Fruit fly (Drosophila melanogaster) whole organism: ENCODE measurements around the gene CNPYb.

Source experiments
- CG8478 ChIP-seq: fragments of >200 bp; optimal IDR thresholded peaks from 2 replicates; lab custom pipeline; 2018; ENCODE audit warnings: inconsistent platforms
- Dll ChIP-seq: fragments of >200 bp; optimal IDR thresholded peaks from 2 replicates; lab custom pipeline; 2017
- EcR ChIP-seq, 2 experiments: fragments of >200 bp; optimal IDR thresholded peaks; 2 replicates each; lab custom pipeline; 2017; ENCODE audit warnings: missing biosample characterization in 2 of 2, missing genetic modification characterization in 2 of 2, missing genetic modification reagents in 2 of 2
- pan ChIP-seq: fragments of >200 bp; optimal IDR thresholded peaks from 2 replicates; lab custom pipeline; 2017
- psq ChIP-seq: fragments of >200 bp; optimal IDR thresholded peaks from 2 replicates; lab custom pipeline; 2017
- usp ChIP-seq: fragments of >200 bp; optimal IDR thresholded peaks from 2 replicates; lab custom pipeline; 2017; ENCODE audit warnings: missing biosample characterization, missing genetic modification characterization, mixed read lengths

DNA sequence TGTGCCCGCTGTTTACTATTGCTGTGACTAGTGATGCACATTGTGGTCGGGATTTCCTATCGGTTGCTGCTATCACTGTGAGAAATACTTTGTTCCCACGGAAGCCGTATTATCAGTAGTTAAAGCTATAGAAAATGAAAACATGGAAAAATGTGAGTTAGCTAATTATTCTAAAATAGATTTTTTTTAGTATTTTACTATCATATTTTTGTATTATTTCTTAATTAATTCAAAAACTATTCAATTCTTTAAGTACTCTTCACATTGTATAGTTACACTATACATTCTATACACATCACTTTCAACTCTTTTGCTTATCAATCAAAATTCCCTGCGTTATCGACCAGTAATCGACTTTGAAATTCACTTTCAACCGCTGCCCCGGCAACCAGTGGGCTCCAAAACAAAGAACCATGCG is 1.7 kb upstream of the CNPYb start, which contains the start of the genes Naxd and CG14079:
- TF ChIP-seq usp (GFP tag; lab: Kevin White, UChicago) (no peak), pan (lab: Kevin White, UChicago) (no peak), EcR (GFP tag; optimal IDR thresholded peaks at IDR 0.05; lab: Kevin White, UChicago) (no peak), psq (no peak), Dll (lab: Kevin White, UChicago) (no peak), CG8478 (lab: Kevin White, UChicago) (no peak)
